Worm (Caenorhabditis elegans): ENCODE results near the gene H06H21.11.

H06H21.11 gene

ce11 chrIV:4821843-4822242, 14.7 kb upstream of the H06H21.11 start:
- TF ChIP-seq nhr-10 (tag; optimal IDR thresholded peaks at IDR 0.05) (no peak), dve-1 (tag; optimal IDR thresholded peaks at IDR 0.05; ENCODE audit: insufficient read depth) (peak; percentile 83), daf-16 (GFP tag; optimal IDR thresholded peaks at IDR 0.05) (peak in 1 of 2 experiments; percentile 23), daf-16 (tag; optimal IDR thresholded peaks at IDR 0.05) (peak; percentile 93), T20F7.1 (GFP tag; optimal IDR thresholded peaks at IDR 0.05) (peak; percentile 50), pha-4 (GFP tag; IDR thresholded peaks at IDR 0.05) (peak; percentile 20; the same call in 1 of the 2 replicates), pha-4 (tag; optimal IDR thresholded peaks at IDR 0.05) (no peak), nhr-48 (tag; optimal IDR thresholded peaks at IDR 0.05) (peak; percentile 40), lin-15B (tag; optimal IDR thresholded peaks at IDR 0.05) (no peak), php-3 (GFP tag; IDR thresholded peaks at IDR 0.05) (0 out of 2 replicates have a peak, but pooled peaks have one; percentile 6), hlh-11 (tag; optimal IDR thresholded peaks at IDR 0.05) (peak; percentile 34), dmd-6 (GFP tag; IDR thresholded peaks at IDR 0.05) (peak; percentile 90)

- no peak for TF ChIP-seq daf-16 (GFP tag; optimal IDR thresholded peaks at IDR 0.05)
- peak; percentile 70 for TF ChIP-seq daf-16 (tag; optimal IDR thresholded peaks at IDR 0.05)
- TF ChIP-seq nhr-48 (tag; optimal IDR thresholded peaks at IDR 0.05): peak; percentile 29
- peak; percentile 45 for TF ChIP-seq hlh-30 (tag; optimal IDR thresholded peaks at IDR 0.05; ENCODE audit: insufficient read depth)
- peak; percentile 70 for TF ChIP-seq hlh-11 (tag; optimal IDR thresholded peaks at IDR 0.05)
- no peak for TF ChIP-seq lin-38 (GFP tag; IDR thresholded peaks at IDR 0.05)
- peak; percentile 42 for TF ChIP-seq pqm-1 (tag; optimal IDR thresholded peaks at IDR 0.05)
- peak; percentile 56 for TF ChIP-seq aha-1 (tag)
- TF ChIP-seq nhr-28 (tag; optimal IDR thresholded peaks at IDR 0.05): peak; percentile 72
- peak; percentile 94 for TF ChIP-seq dmd-6 (GFP tag; IDR thresholded peaks at IDR 0.05)
- TF ChIP-seq ctbp-1 (GFP tag; IDR thresholded peaks at IDR 0.05): no peak
- no peak for TF ChIP-seq ceh-82 (tag; optimal IDR thresholded peaks at IDR 0.05)
- no peak for TF ChIP-seq F26F4.8 (GFP tag; conservative IDR thresholded peaks at IDR 0.05)
- TF ChIP-seq tra-1 (GFP tag; IDR thresholded peaks at IDR 0.05): peak; percentile 72; the same call in 1 of the 2 replicates
- TF ChIP-seq Y75B8A.6 (GFP tag; IDR thresholded peaks at IDR 0.05): no peak
- TF ChIP-seq dve-1 (tag; optimal IDR thresholded peaks at IDR 0.05; ENCODE audit: insufficient read depth): peak; percentile 83
- TF ChIP-seq php-3 (GFP tag; IDR thresholded peaks at IDR 0.05): 0 out of 2 replicates have a peak, but pooled peaks have one; percentile 37
- TF ChIP-seq T26A8.4 (GFP tag; IDR thresholded peaks at IDR 0.05): no peak
- TF ChIP-seq pha-4 (GFP tag; IDR thresholded peaks at IDR 0.05): peak; percentile 42; the same call in 1 of the 2 replicates
- no peak for TF ChIP-seq pha-4 (tag; optimal IDR thresholded peaks at IDR 0.05)
- no peak for TF ChIP-seq Y105C5A.15 (GFP tag; IDR thresholded peaks at IDR 0.05)
- no peak for TF ChIP-seq ceh-44 (GFP tag; IDR thresholded peaks at IDR 0.05)
- TF ChIP-seq F10B5.3 (tag; optimal IDR thresholded peaks at IDR 0.05): no peak
- peak in 1 of 2 experiments; percentile 3 for TF ChIP-seq mdl-1 (tag; optimal IDR thresholded peaks at IDR 0.05)
These were observed 13.9 kb upstream of the H06H21.11 start, which contains the start of gene H06H21.8 for ce11 chrIV:4821054-4821453. Gene H06H21.8 (minus strand): TSS chrIV:4821131.

ce11 chrIV:4814185-4814584, 7.1 kb upstream of the H06H21.11 start, which contains the start of gene srw-94:
Gene srw-94 (plus strand): TSS chrIV:4814485.
- TF ChIP-seq ceh-62 (tag; optimal IDR thresholded peaks at IDR 0.05): no peak

- peak; percentile 18; the same call in 1 of the 2 replicates for TF ChIP-seq T26A8.4 (GFP tag; IDR thresholded peaks at IDR 0.05)
- TF ChIP-seq Y105C5A.15 (GFP tag; IDR thresholded peaks at IDR 0.05): peak; percentile 57; the same call in 1 of the 2 replicates
- no peak for TF ChIP-seq ztf-7 (tag; optimal IDR thresholded peaks at IDR 0.05)
- TF ChIP-seq unc-62 (GFP tag; optimal IDR thresholded peaks at IDR 0.05 in 1 of 2): peak in 1 of 2 experiments; percentile 36
- TF ChIP-seq unc-62 (tag; optimal IDR thresholded peaks at IDR 0.05): no peak
- TF ChIP-seq lin-39 (tag; optimal IDR thresholded peaks at IDR 0.05): no peak
- TF ChIP-seq lin-38 (GFP tag; IDR thresholded peaks at IDR 0.05): peak; percentile 60
- TF ChIP-seq hif-1 (tag; optimal IDR thresholded peaks at IDR 0.05): no peak
- TF ChIP-seq R02D3.7 (tag; optimal IDR thresholded peaks at IDR 0.05): no peak
- peak; percentile 85; the same call in 1 of the 2 replicates for TF ChIP-seq snpc-1.2 (GFP tag; IDR thresholded peaks at IDR 0.05)
- TF ChIP-seq F49E8.2 (tag; optimal IDR thresholded peaks at IDR 0.05; ENCODE audit: borderline replicate concordance): peak; percentile 22
- TF ChIP-seq lsy-2 (tag; optimal IDR thresholded peaks at IDR 0.05): peak in 1 of 2 experiments; percentile 3
- no peak for TF ChIP-seq ceh-44 (GFP tag; IDR thresholded peaks at IDR 0.05)
These were observed 4.7 kb upstream of the H06H21.11 start, which contains the start of gene srw-95 for ce11 chrIV:4811863-4812262. Gene srw-95 (plus strand): TSS chrIV:4812075.

Measured in whole organism, L4 larva.